Worm (Caenorhabditis elegans) whole organism, L4 larva: ENCODE measurements around the gene ppm-1.H.
A peak's percentile ranks its signal among the peaks of the same experiment; 100 is the strongest.

Source experiments
- F37D6.2 ChIP-seq: sonication (generic microtip); optimal IDR thresholded peaks from 2 replicates; lab custom pipeline; 2016; ENCODE audit warnings: mild to moderate bottlenecking, missing genetic modification characterization, missing compliant biosample characterization
- T20F7.1 ChIP-seq: fragments of 200-800 bp; sonication (Bioruptor generic); optimal IDR thresholded peaks from 2 replicates; lab custom pipeline; 2018; ENCODE audit warnings: mild to moderate bottlenecking, missing genetic modification characterization, missing compliant biosample characterization
- ZK337.2 ChIP-seq: fragments of 200-800 bp; sonication (Bioruptor generic); IDR thresholded peaks from 2 replicates; pipeline ENCODE4 v1.3.6; 2022; ENCODE audit warnings: missing genetic modification reagents, missing genetic modification characterization, missing compliant biosample characterization
- egl-43 ChIP-seq: fragments of 200-800 bp; sonication (Bioruptor generic); IDR thresholded peaks from 2 replicates; pipeline ENCODE4 v1.3.6; 2022; ENCODE audit warnings: missing genetic modification reagents, missing genetic modification characterization, missing compliant biosample characterization
- gei-8 ChIP-seq: fragments of 200-800 bp; sonication (Bioruptor generic); optimal IDR thresholded peaks from 2 replicates; lab custom pipeline; 2018; ENCODE audit warnings: mild to moderate bottlenecking, missing genetic modification characterization, missing compliant biosample characterization
- hlh-11 ChIP-seq: fragments of 200-800 bp; sonication (Bioruptor generic); optimal IDR thresholded peaks from 2 replicates; lab custom pipeline; 2018; ENCODE audit warnings: mild to moderate bottlenecking, missing genetic modification characterization, missing compliant biosample characterization
- lin-15B ChIP-seq: fragments of 150-350 bp; sonication (generic microtip); optimal IDR thresholded peaks from 3 replicates; lab custom pipeline; 2014; ENCODE audit warnings: missing biosample characterization, missing genetic modification characterization
- lin-38 ChIP-seq: fragments of 200-800 bp; sonication (Bioruptor generic); IDR thresholded peaks from 2 replicates; pipeline ENCODE4 v1.3.6; 2022; ENCODE audit warnings: missing genetic modification reagents, missing genetic modification characterization, missing compliant biosample characterization
- tag-97 ChIP-seq: fragments of 200-800 bp; sonication (Bioruptor generic); IDR thresholded peaks from 2 replicates; pipeline ENCODE4 v1.3.6; 2022; ENCODE audit warnings: missing genetic modification characterization, missing compliant biosample characterization

Gene ppm-1.H

ce11 chrIV:12215762-12216295 is 52.3 kb downstream of the ppm-1.H start, which contains the start of gene phy-2 (continued):
- TF ChIP-seq F37D6.2 (tag; lab: Kevin White, UChicago) (no peak), ZK337.2 (no peak), gei-8 (no peak), lin-38 (GFP tag; lab: Robert Waterston, UW) (no peak), lin-15B (tag; lab: Kevin White, UChicago) (no peak), egl-43 (GFP tag; lab: Robert Waterston, UW) (peak; percentile 60; the same call in 1 of the 2 replicates), tag-97 (GFP tag; lab: Robert Waterston, UW) (no peak), T20F7.1 (no peak), hlh-11 (tag; lab: Kevin White, UChicago) (peak; percentile 42)
